Worm (Caenorhabditis elegans) whole organism, L3 larva: ENCODE measurements around the gene C08B6.3.

Source experiments
- aly-2 ChIP-seq: fragments of 150-350 bp; optimal IDR thresholded peaks from 2 replicates; lab custom pipeline; 2014; ENCODE audit warnings: missing biosample characterization, missing genetic modification characterization
- ama-1 ChIP-seq: fragments of 150-350 bp; optimal IDR thresholded peaks from 2 replicates; lab custom pipeline; 2018
- ceh-9 ChIP-seq: sonication (generic microtip); optimal IDR thresholded peaks from 2 replicates; lab custom pipeline; 2018; ENCODE audit warnings: missing biosample characterization, missing genetic modification characterization
- fkh-10 ChIP-seq: sonication (generic microtip); optimal IDR thresholded peaks from 2 replicates; lab custom pipeline; 2017; ENCODE audit warnings: missing biosample characterization, missing genetic modification reagents, missing genetic modification characterization
- jun-1 ChIP-seq: fragments of 150-350 bp; optimal IDR thresholded peaks from 2 replicates; lab custom pipeline; 2014; ENCODE audit warnings: missing biosample characterization, missing genetic modification reagents, missing genetic modification characterization
- mdl-1 ChIP-seq: fragments of 150-350 bp; optimal IDR thresholded peaks from 2 replicates; lab custom pipeline; 2014; ENCODE audit warnings: missing biosample characterization, missing genetic modification characterization
- nhr-25 ChIP-seq: sonication (generic microtip); optimal IDR thresholded peaks from 2 replicates; lab custom pipeline; 2017; ENCODE audit warnings: missing biosample characterization, missing genetic modification characterization
- pqm-1 ChIP-seq: fragments of 150-350 bp; optimal IDR thresholded peaks from 2 replicates; lab custom pipeline; 2017; ENCODE audit warnings: missing biosample characterization, missing genetic modification characterization, inconsistent platforms
- sea-2 ChIP-seq: fragments of 150-350 bp; sonication (generic microtip); optimal IDR thresholded peaks from 4 replicates; lab custom pipeline; 2014; ENCODE audit warnings: missing biosample characterization, missing genetic modification reagents, missing genetic modification characterization
- snpc-4 ChIP-seq: fragments of 150-350 bp; optimal IDR thresholded peaks from 2 replicates; lab custom pipeline; 2014; ENCODE audit warnings: missing biosample characterization, missing genetic modification characterization
- unc-39 ChIP-seq: sonication (generic microtip); optimal IDR thresholded peaks from 4 replicates; lab custom pipeline; 2017; ENCODE audit warnings: missing biosample characterization, missing genetic modification characterization
- zag-1 ChIP-seq: fragments of 150-350 bp; optimal IDR thresholded peaks from 2 replicates; lab custom pipeline; 2014; ENCODE audit warnings: missing biosample characterization, missing genetic modification characterization
- ztf-11 ChIP-seq: fragments of 150-350 bp; optimal IDR thresholded peaks from 2 replicates; lab custom pipeline; 2014; ENCODE audit warnings: missing biosample characterization, missing genetic modification characterization
- ztf-4 ChIP-seq: fragments of 150-350 bp; optimal IDR thresholded peaks from 2 replicates; lab custom pipeline; 2014; ENCODE audit warnings: missing biosample characterization, missing genetic modification characterization

- TF ChIP-seq zag-1 (tag; lab: Kevin White, UChicago) = no peak
- no peak for TF ChIP-seq aly-2 (tag; lab: Kevin White, UChicago)
- TF ChIP-seq sea-2 (GFP tag; lab: Kevin White, UChicago) = no peak
- TF ChIP-seq ztf-11 (tag; lab: Kevin White, UChicago) = no peak
- TF ChIP-seq ama-1 = no peak
- TF ChIP-seq unc-39 (tag; lab: Kevin White, UChicago) = no peak
- TF ChIP-seq ztf-4 (tag; lab: Kevin White, UChicago) = no peak
- no peak for TF ChIP-seq fkh-10 (GFP tag; lab: Kevin White, UChicago)
- TF ChIP-seq snpc-4 = no peak
- TF ChIP-seq mdl-1 (tag; lab: Kevin White, UChicago) = no peak
- peak; percentile 60 for TF ChIP-seq pqm-1 (tag; lab: Kevin White, UChicago)
- TF ChIP-seq ceh-9 = no peak
- no peak for TF ChIP-seq jun-1 (tag; lab: Kevin White, UChicago)
- TF ChIP-seq nhr-25 = no peak
Observed at ce11 chrV:10096932-10097331, 15.2 kb downstream of the C08B6.3 start.
